Fruit fly (Drosophila melanogaster): Measurements from ENCODE around the gene CG12375.

dm6 chr2L:8097461-8097860 lies 29.2 kb downstream of the CG12375 start:
- TF ChIP-seq Hr39 (GFP tag; optimal IDR thresholded peaks at IDR 0.05) (no peak), Sox15 (GFP tag; optimal IDR thresholded peaks at IDR 0.05) (no peak), pdm3 (GFP tag; optimal IDR thresholded peaks at IDR 0.05) (no peak), CG34406 (GFP tag; optimal IDR thresholded peaks at IDR 0.05) (no peak), lz (GFP tag; optimal IDR thresholded peaks at IDR 0.05) (no peak)

All from whole organism, prepupa.